Worm (Caenorhabditis elegans) whole organism, L1 larva: ENCODE results near the gene W01B6.3.

Experiments
- ama-1 ChIP-seq: fragments of 150-350 bp; optimal IDR thresholded peaks from 2 replicates; lab custom pipeline; 2014
- blmp-1 ChIP-seq: fragments of 150-350 bp; optimal IDR thresholded peaks from 2 replicates; lab custom pipeline; 2014; ENCODE audit warnings: missing biosample characterization, missing genetic modification characterization
- ces-1 ChIP-seq: fragments of 150-350 bp; optimal IDR thresholded peaks from 2 replicates; lab custom pipeline; 2014; ENCODE audit warnings: missing biosample characterization, missing genetic modification reagents, missing genetic modification characterization
- egl-27 ChIP-seq, 2 experiments: fragments of 150-350 bp in 1 of 2; sonication (generic microtip); optimal IDR thresholded peaks; 3 replicates each; lab custom pipeline; 2017 to 2018; ENCODE audit warnings: missing biosample characterization in 2 of 2, missing genetic modification characterization in 2 of 2, missing genetic modification reagents in 2 of 2
- fkh-10 ChIP-seq: sonication (generic microtip); optimal IDR thresholded peaks from 2 replicates; lab custom pipeline; 2017; ENCODE audit warnings: missing biosample characterization, missing genetic modification reagents, missing genetic modification characterization
- hlh-17 ChIP-seq: fragments of 200-800 bp; sonication (Bioruptor generic); optimal IDR thresholded peaks from 2 replicates; lab custom pipeline; 2018; ENCODE audit warnings: missing genetic modification characterization, mild to moderate bottlenecking, missing compliant biosample characterization, moderate library complexity, borderline replicate concordance
- lin-13 ChIP-seq: fragments of 150-350 bp; optimal IDR thresholded peaks from 2 replicates; lab custom pipeline; 2014; ENCODE audit warnings: missing biosample characterization, missing genetic modification reagents, missing genetic modification characterization
- lin-39 ChIP-seq: fragments of 150-350 bp; optimal IDR thresholded peaks from 2 replicates; lab custom pipeline; 2014; ENCODE audit warnings: missing biosample characterization, missing genetic modification reagents, missing genetic modification characterization
- mdl-1 ChIP-seq, 2 experiments: fragments of 150-350 bp; optimal IDR thresholded peaks; 2 replicates each; lab custom pipeline; 2014 to 2017; ENCODE audit warnings: missing biosample characterization in 2 of 2, missing genetic modification characterization in 2 of 2, inconsistent platforms in 1 of 2
- nhr-12 ChIP-seq: sonication (generic microtip); optimal IDR thresholded peaks from 2 replicates; lab custom pipeline; 2017; ENCODE audit warnings: missing biosample characterization, missing genetic modification characterization
- nhr-76 ChIP-seq: sonication (generic microtip); optimal IDR thresholded peaks from 2 replicates; lab custom pipeline; 2017; ENCODE audit warnings: missing biosample characterization, missing genetic modification characterization
- pqm-1 ChIP-seq: sonication (generic microtip); optimal IDR thresholded peaks from 3 replicates; lab custom pipeline; 2017; ENCODE audit warnings: missing biosample characterization, missing genetic modification characterization
- unc-62 ChIP-seq: fragments of 150-350 bp; optimal IDR thresholded peaks from 2 replicates; lab custom pipeline; 2014; ENCODE audit warnings: missing biosample characterization, missing genetic modification reagents, missing genetic modification characterization
- zag-1 ChIP-seq: fragments of 150-350 bp; optimal IDR thresholded peaks from 2 replicates; lab custom pipeline; 2014; ENCODE audit warnings: missing biosample characterization, missing genetic modification characterization

DNA sequence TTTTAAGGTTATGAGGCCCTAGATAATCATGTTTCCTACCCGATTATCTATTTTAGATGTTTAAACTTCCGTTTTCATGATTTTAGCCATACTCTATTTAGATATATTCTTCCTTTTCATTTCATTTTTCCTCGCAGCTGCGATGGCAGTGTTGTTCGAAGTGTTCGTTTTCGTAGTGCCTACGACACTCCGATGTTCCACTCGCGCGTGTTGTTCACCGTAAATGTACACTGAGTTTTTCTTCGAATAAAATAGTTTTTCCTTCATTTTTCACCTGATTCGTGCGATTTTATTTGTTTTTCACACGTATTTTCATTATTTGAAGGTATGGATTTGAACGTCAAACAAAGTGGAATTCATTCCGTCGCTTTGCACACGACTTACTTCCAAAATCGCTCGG is 24.5 kb upstream of the W01B6.3 start, which contains the start of gene dis-3:
- TF ChIP-seq fkh-10 (GFP tag; lab: Kevin White, UChicago) (no peak), ces-1 (GFP tag; lab: Kevin White, UChicago) (no peak), mdl-1 (tag; optimal IDR thresholded peaks at IDR 0.05; lab: Kevin White, UChicago) (no peak), zag-1 (tag; lab: Kevin White, UChicago) (no peak), blmp-1 (tag; lab: Kevin White, UChicago) (peak; percentile 22), lin-39 (tag; lab: Kevin White, UChicago) (no peak), unc-62 (GFP tag; lab: Kevin White, UChicago) (no peak), pqm-1 (tag; lab: Kevin White, UChicago) (no peak), egl-27 (tag; optimal IDR thresholded peaks at IDR 0.05; lab: Kevin White, UChicago) (no peak), ama-1 (lab: Kevin White, UChicago) (no peak), nhr-12 (no peak), hlh-17 (no peak), nhr-76 (no peak), lin-13 (GFP tag; lab: Kevin White, UChicago) (no peak)
